Fruit fly (Drosophila melanogaster) whole organism, prepupa: ENCODE results near the gene CG14153.
A peak's percentile ranks its signal among the peaks of the same experiment; 100 is the strongest.

Experiments used
- CG10631 ChIP-seq: fragments of 200-800 bp; sonication (Bioruptor generic); optimal IDR thresholded peaks from 2 replicates; lab custom pipeline; 2016; ENCODE audit warnings: missing biosample characterization, missing genetic modification characterization
- CG10669 ChIP-seq: fragments of 200-800 bp; sonication (Bioruptor generic); optimal IDR thresholded peaks from 3 replicates; lab custom pipeline; 2018; ENCODE audit warnings: missing biosample characterization, mild to moderate bottlenecking, missing genetic modification characterization, moderate library complexity
- CG11902 ChIP-seq: fragments of 200-800 bp; sonication (Bioruptor generic); optimal IDR thresholded peaks from 3 replicates; lab custom pipeline; 2016; ENCODE audit warnings: missing biosample characterization, missing genetic modification characterization
- CG15336 ChIP-seq: fragments of 200-800 bp; sonication (Bioruptor generic); IDR thresholded peaks from 2 replicates; pipeline ENCODE4 v1.3.6; 2022; ENCODE audit warnings: missing biosample characterization, missing genetic modification characterization
- CG32006 ChIP-seq: fragments of 200-800 bp; sonication (Bioruptor generic); optimal IDR thresholded peaks from 3 replicates; lab custom pipeline; 2017; ENCODE audit warnings: missing biosample characterization, mild to moderate bottlenecking, missing genetic modification characterization
- CG34406 ChIP-seq: fragments of 200-800 bp; sonication (Bioruptor generic); optimal IDR thresholded peaks from 3 replicates; lab custom pipeline; 2016; ENCODE audit warnings: missing biosample characterization, missing genetic modification characterization
- CG8632 ChIP-seq: fragments of 200-800 bp; sonication (Bioruptor generic); optimal IDR thresholded peaks from 3 replicates; lab custom pipeline; 2016; ENCODE audit warnings: missing biosample characterization, missing genetic modification characterization
- Gug ChIP-seq: fragments of 200-800 bp; sonication (Bioruptor generic); IDR thresholded peaks from 2 replicates; pipeline ENCODE4 v1.3.6; 2022; ENCODE audit warnings: missing biosample characterization, missing genetic modification characterization
- Sox102F ChIP-seq: fragments of 200-800 bp; sonication (Bioruptor generic); optimal IDR thresholded peaks from 2 replicates; lab custom pipeline; 2016; ENCODE audit warnings: missing biosample characterization, mild to moderate bottlenecking, missing genetic modification characterization
- Sox15 ChIP-seq: fragments of 200-800 bp; sonication (Bioruptor generic); optimal IDR thresholded peaks from 3 replicates; lab custom pipeline; 2016; ENCODE audit warnings: missing biosample characterization, missing genetic modification characterization
- dsx ChIP-seq: fragments of 200-800 bp; optimal IDR thresholded peaks from 3 replicates; lab custom pipeline; 2019; ENCODE audit warnings: missing biosample characterization, mild to moderate bottlenecking, missing genetic modification characterization, moderate library complexity; ENCODE audit not compliant: poor library complexity, severe bottlenecking
- eg ChIP-seq: fragments of 200-800 bp; sonication (Bioruptor generic); IDR thresholded peaks from 3 replicates; pipeline ENCODE4 v1.3.6; 2022; ENCODE audit warnings: missing biosample characterization, missing genetic modification characterization
- vri ChIP-seq: fragments of 200-800 bp; sonication (Bioruptor generic); optimal IDR thresholded peaks from 3 replicates; lab custom pipeline; 2016; ENCODE audit warnings: missing biosample characterization, mild to moderate bottlenecking, missing genetic modification characterization

dm6 chr3L:10665433-10666150 lies 22.3 kb downstream of the CG14153 start:
- peak; percentile 93 for TF ChIP-seq Sox102F (GFP tag; lab: Kevin White, UChicago)
- TF ChIP-seq CG32006 = peak; percentile 99
- peak; percentile 98 for TF ChIP-seq CG10631 (GFP tag; lab: Kevin White, UChicago)
- TF ChIP-seq dsx = peak; percentile 99
- TF ChIP-seq eg (GFP tag; lab: Robert Waterston, UW) = peak; percentile 96
- TF ChIP-seq Gug (GFP tag; lab: Robert Waterston, UW) = peak; percentile 94
- peak; percentile 96 for TF ChIP-seq CG11902 (GFP tag; lab: Kevin White, UChicago)
- peak; percentile 99 for TF ChIP-seq CG34406 (GFP tag; lab: Kevin White, UChicago)
- TF ChIP-seq vri (GFP tag; lab: Kevin White, UChicago) = peak; percentile 95
- TF ChIP-seq CG8632 = peak; percentile 99
- TF ChIP-seq CG15336 (GFP tag; lab: Robert Waterston, UW) = peak; percentile 98
- peak; percentile 97 for TF ChIP-seq Sox15
- peak; percentile 98 for TF ChIP-seq CG10669
